Fruit fly (Drosophila melanogaster): ENCODE measurements around the gene mrt.
A peak's percentile ranks its signal among the peaks of the same experiment; 100 is the strongest.

mrt gene

dm6 chr3R:27281022-27281810 lies 1.2 kb downstream of the mrt start (continued):
- TF ChIP-seq br (optimal IDR thresholded peaks at IDR 0.05) (no peak), CG4854 (GFP tag; optimal IDR thresholded peaks at IDR 0.05) (peak; percentile 91), CG10209 (GFP tag; optimal IDR thresholded peaks at IDR 0.05) (peak; percentile 96), chinmo (GFP tag; IDR thresholded peaks at IDR 0.05; ENCODE audit: partially characterized antibody) (peak; percentile 88; the same call in 3 of the 4 replicates), Ravus (GFP tag; IDR thresholded peaks at IDR 0.05) (peak; percentile 92), CG14667 (GFP tag; IDR thresholded peaks at IDR 0.05) (peak; percentile 95), CG6791 (GFP tag; IDR thresholded peaks at IDR 0.05; ENCODE audit: partially characterized antibody) (peak; percentile 77; the same call in 2 of the 3 replicates), Oli (tag; optimal IDR thresholded peaks at IDR 0.05) (peak; percentile 97), hkb (optimal IDR thresholded peaks at IDR 0.05) (no peak), hkb (GFP tag; IDR thresholded peaks at IDR 0.05) (peak; percentile 98), Max (GFP tag; optimal IDR thresholded peaks at IDR 0.05) (peak; percentile 89), Awh (GFP tag; IDR thresholded peaks at IDR 0.05) (peak; percentile 96), cas (GFP tag; IDR thresholded peaks at IDR 0.05) (peak; percentile 91), dmrt99B (tag; optimal IDR thresholded peaks at IDR 0.05) (peak; percentile 97), CG10959 (GFP tag; IDR thresholded peaks at IDR 0.05) (peak; percentile 92), CG5180 (GFP tag; optimal IDR thresholded peaks at IDR 0.05) (peak; percentile 71), CG14014 (GFP tag; IDR thresholded peaks at IDR 0.05) (peak; percentile 97), CG4360 (GFP tag; IDR thresholded peaks at IDR 0.05) (peak; percentile 78), crc (GFP tag; optimal IDR thresholded peaks at IDR 0.05) (peak; percentile 90), grau (tag; optimal IDR thresholded peaks at IDR 0.05) (peak; percentile 94), CG6272 (GFP tag; IDR thresholded peaks at IDR 0.05) (peak; percentile 92), wek (GFP tag; optimal IDR thresholded peaks at IDR 0.05) (peak; percentile 86), stwl (tag; optimal IDR thresholded peaks at IDR 0.05) (peak; percentile 39), pb (GFP tag; optimal IDR thresholded peaks at IDR 0.05) (peak; percentile 94), az2 (GFP tag; optimal IDR thresholded peaks at IDR 0.05) (peak; percentile 94), HmgD (GFP tag; optimal IDR thresholded peaks at IDR 0.05) (peak; percentile 90), h (optimal IDR thresholded peaks at IDR 0.05) (no peak), Xrp1 (GFP tag; IDR thresholded peaks at IDR 0.05) (peak; percentile 98), CG30403 (GFP tag; optimal IDR thresholded peaks at IDR 0.05) (peak; percentile 94), Gug (GFP tag; IDR thresholded peaks at IDR 0.05) (peak; percentile 98), MESR4 (GFP tag; optimal IDR thresholded peaks at IDR 0.05) (peak; percentile 63), chif (GFP tag; optimal IDR thresholded peaks at IDR 0.05) (peak; percentile 94), nerfin-1 (tag; optimal IDR thresholded peaks at IDR 0.05) (peak; percentile 80), sens (GFP tag) (peak; percentile 98), ssp (GFP tag; IDR thresholded peaks at IDR 0.05) (peak; percentile 88), Ssrp (tag; optimal IDR thresholded peaks at IDR 0.05) (peak; percentile 91), NC2β (GFP tag; optimal IDR thresholded peaks at IDR 0.05) (peak; percentile 92), CG31388 (GFP tag; optimal IDR thresholded peaks at IDR 0.05) (peak; percentile 80), CG12104 (GFP tag; optimal IDR thresholded peaks at IDR 0.05) (peak; percentile 82), Gsc (GFP tag; IDR thresholded peaks at IDR 0.05) (peak; percentile 84), cg (GFP tag; optimal IDR thresholded peaks at IDR 0.05) (peak; percentile 94), CG8281 (tag; optimal IDR thresholded peaks at IDR 0.05) (peak; percentile 79), Poxn (GFP tag; IDR thresholded peaks at IDR 0.05) (peak; percentile 88), CG2678 (tag; optimal IDR thresholded peaks at IDR 0.05) (peak; percentile 96), sna (GFP tag; IDR thresholded peaks at IDR 0.05; ENCODE audit: partially characterized antibody) (no peak), kay (GFP tag; optimal IDR thresholded peaks at IDR 0.05) (peak; percentile 91), CG8388 (GFP tag; optimal IDR thresholded peaks at IDR 0.05) (peak; percentile 90), CG1647 (GFP tag; optimal IDR thresholded peaks at IDR 0.05) (peak; percentile 93), Nf-YC (tag; optimal IDR thresholded peaks at IDR 0.05) (peak; percentile 61), CG15479 (GFP tag; optimal IDR thresholded peaks at IDR 0.05) (no peak)
